Fruit fly (Drosophila melanogaster) whole organism, embryonic: ENCODE results near the gene smash.

Experiments
- CG15479 ChIP-seq: fragments of 200-800 bp; sonication (Bioruptor generic); optimal IDR thresholded peaks from 3 replicates; lab custom pipeline; 2019; ENCODE audit warnings: missing biosample characterization, mild to moderate bottlenecking, missing genetic modification characterization, moderate library complexity
- CG1647 ChIP-seq: fragments of 200-800 bp; sonication (Bioruptor generic); optimal IDR thresholded peaks from 3 replicates; lab custom pipeline; 2016; ENCODE audit warnings: missing biosample characterization, missing genetic modification characterization
- CG2199 ChIP-seq: fragments of 200-800 bp; sonication (Bioruptor generic); IDR thresholded peaks from 3 replicates; pipeline ENCODE4 v1.3.6; 2022; ENCODE audit warnings: missing biosample characterization, missing genetic modification characterization
- CG7786 ChIP-seq: fragments of 200-800 bp; sonication (Bioruptor generic); optimal IDR thresholded peaks from 2 replicates; lab custom pipeline; 2016; ENCODE audit warnings: missing biosample characterization, missing genetic modification characterization
- Hey ChIP-seq: fragments of 200-800 bp; sonication (Bioruptor generic); optimal IDR thresholded peaks from 3 replicates; lab custom pipeline; 2018; ENCODE audit warnings: missing biosample characterization, mild to moderate bottlenecking, missing genetic modification characterization
- Med ChIP-seq: fragments of 200-800 bp; sonication (Bioruptor generic); peaks from one replicate; lab custom pipeline; 2016; ENCODE audit warnings: missing biosample characterization, missing genetic modification characterization, mild to moderate bottlenecking, inconsistent platforms, moderate library complexity
- Rx ChIP-seq: fragments of 200-800 bp; sonication (Bioruptor generic); IDR thresholded peaks from 2 replicates; pipeline ENCODE4 v1.3.6; 2022; ENCODE audit warnings: missing biosample characterization, missing genetic modification characterization
- ab ChIP-seq: fragments of 200-800 bp; sonication (Bioruptor generic); optimal IDR thresholded peaks from 2 replicates; lab custom pipeline; 2016; ENCODE audit warnings: missing biosample characterization, missing genetic modification characterization
- bowl ChIP-seq: fragments of 200-800 bp; sonication (Bioruptor generic); IDR thresholded peaks from 2 replicates; pipeline ENCODE4 v1.3.6; 2022; ENCODE audit warnings: missing biosample characterization, missing genetic modification characterization
- dan ChIP-seq: fragments of 200-800 bp; sonication (Bioruptor generic); IDR thresholded peaks from 2 replicates; pipeline ENCODE4 v1.3.6; 2022; ENCODE audit warnings: missing biosample characterization, missing genetic modification characterization
- jing ChIP-seq: fragments of 200-800 bp; sonication (Bioruptor generic); optimal IDR thresholded peaks from 2 replicates; lab custom pipeline; 2018; ENCODE audit warnings: missing biosample characterization, mild to moderate bottlenecking, missing genetic modification characterization

dm6 chr3R:4739192-4739491 is 79.8 kb downstream of the smash start:
- TF ChIP-seq CG7786 (no peak), CG15479 (GFP tag; lab: Kevin White, UChicago) (no peak), bowl (GFP tag; lab: Robert Waterston, UW) (no peak), Med (GFP tag; lab: Kevin White, UChicago) (no peak), CG1647 (no peak), Hey (no peak), ab (GFP tag; lab: Kevin White, UChicago) (no peak), Rx (GFP tag; lab: Robert Waterston, UW) (no peak), jing (GFP tag; lab: Kevin White, UChicago) (no peak), dan (GFP tag; lab: Robert Waterston, UW) (no peak), CG2199 (GFP tag; lab: Robert Waterston, UW) (no peak)
